Fruit fly (Drosophila melanogaster) Kc167 (cell line): ENCODE results near the gene CG10055.

ENCODE experiments used
- Myc ChIP-seq: fragments of >200 bp; optimal IDR thresholded peaks from 2 replicates; lab custom pipeline; 2017; ENCODE audit warnings: missing external identifiers
- Sin3A ChIP-seq: fragments of >200 bp; optimal IDR thresholded peaks from 2 replicates; lab custom pipeline; 2018; ENCODE audit warnings: missing external identifiers
- h ChIP-seq: fragments of >200 bp; optimal IDR thresholded peaks from 3 replicates; lab custom pipeline; 2018; ENCODE audit warnings: missing external identifiers
- insv ChIP-seq: fragments of >200 bp; optimal IDR thresholded peaks from 3 replicates; lab custom pipeline; 2018; ENCODE audit warnings: missing external identifiers
- psq ChIP-seq: fragments of >200 bp; optimal IDR thresholded peaks from 2 replicates; lab custom pipeline; 2017; ENCODE audit warnings: missing external identifiers
- ttk ChIP-seq: sonication (Bioruptor generic); optimal IDR thresholded peaks from 2 replicates; lab custom pipeline; 2017; ENCODE audit warnings: missing external identifiers

Gene CG10055

DNA sequence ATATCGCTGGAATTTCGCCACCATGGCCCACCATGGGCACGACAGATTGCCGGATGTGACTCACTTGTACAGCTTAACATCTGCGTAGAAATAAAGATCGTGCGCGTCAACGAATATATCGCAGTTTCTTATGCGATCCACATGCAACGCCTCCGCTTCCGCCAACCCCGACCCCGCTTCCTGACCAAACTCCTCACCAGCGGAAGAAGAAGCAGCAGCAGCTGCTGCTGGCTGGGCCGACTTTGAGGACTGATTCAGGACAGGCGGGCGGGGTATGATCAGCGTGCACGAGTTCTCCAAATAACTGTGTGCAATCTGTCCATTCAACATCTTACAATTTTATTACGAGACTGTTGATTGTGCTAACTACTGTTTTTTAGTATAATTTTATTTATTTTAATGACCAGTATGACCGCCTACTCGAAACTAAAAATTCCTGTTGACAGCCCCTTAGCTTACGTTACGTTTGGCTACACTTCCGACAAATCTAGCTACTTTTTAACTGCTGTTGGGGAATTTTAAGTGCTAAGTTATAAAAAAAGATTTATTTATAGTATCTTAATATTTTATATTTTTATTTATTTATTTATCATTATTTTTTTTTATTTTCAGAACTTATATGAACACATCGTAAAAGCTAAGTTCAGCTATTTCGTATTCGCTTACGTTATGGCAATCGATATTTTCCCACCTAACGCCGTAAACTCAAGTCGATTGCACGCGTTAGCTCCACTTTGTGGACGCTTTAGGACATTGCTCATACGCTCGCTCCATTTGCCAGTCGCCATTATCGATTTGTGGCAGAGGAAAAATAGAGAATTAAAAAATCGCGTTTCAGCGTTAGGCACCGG is at the start of gene CG10055, which contains the start of gene lap:
CG10055 (minus strand) TSS at position 432 of the 851 bp plus-strand sequence.
lap (plus strand) TSS at position 753 of the 851 bp plus-strand sequence.
- TF ChIP-seq ttk (lab: Kevin White, UChicago) (no peak), Myc (no peak), psq (no peak), Sin3A (lab: Kevin White, UChicago) (no peak), h (lab: Kevin White, UChicago) (no peak), insv (no peak)

DNA sequence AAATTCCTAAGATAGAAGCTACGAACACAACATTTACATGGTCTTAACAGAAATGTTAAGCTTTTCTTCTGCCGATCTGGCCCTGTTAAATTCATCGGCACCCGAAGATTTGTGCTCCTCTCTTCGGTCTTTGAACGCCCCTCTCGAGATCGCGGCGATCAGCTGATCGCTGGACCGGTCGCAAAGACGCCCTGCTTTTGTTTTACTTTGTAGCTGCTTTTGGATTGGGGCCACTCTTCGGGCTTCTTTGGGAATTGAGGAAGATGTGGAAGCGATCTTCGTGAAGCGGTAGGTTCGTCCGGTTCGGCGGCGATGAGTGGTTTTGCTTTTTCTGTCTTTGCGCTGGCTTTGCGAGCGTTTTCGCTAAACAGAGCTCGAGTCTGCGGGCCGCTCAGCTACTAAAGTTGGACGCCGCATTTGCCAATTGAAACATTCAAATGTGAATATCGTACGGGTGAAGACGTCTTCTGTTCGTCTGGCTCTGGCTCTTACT is 37.5 kb upstream of the CG10055 start, which contains the start of gene thw:
thw (plus strand) TSS at position 443 of the 493 bp plus-strand sequence.
- TF ChIP-seq Sin3A (lab: Kevin White, UChicago), result no peak
- TF ChIP-seq ttk (lab: Kevin White, UChicago), result no peak
- TF ChIP-seq h (lab: Kevin White, UChicago), result no peak
- no peak for TF ChIP-seq Myc
- no peak for TF ChIP-seq insv
- TF ChIP-seq psq, result no peak

- TF ChIP-seq Myc, result no peak
- no peak for TF ChIP-seq h (lab: Kevin White, UChicago)
- TF ChIP-seq ttk (lab: Kevin White, UChicago), result no peak
- no peak for TF ChIP-seq insv
- TF ChIP-seq Sin3A (lab: Kevin White, UChicago), result no peak
- no peak for TF ChIP-seq psq
Observed at dm6 chr3R:7219605-7220004, 33.1 kb upstream of the CG10055 start, which contains the start of gene CG14605. Gene CG14605 (minus strand): TSS chr3R:7219705.

dm6 chr3R:7216924-7217529 is 30.6 kb upstream of the CG10055 start, which contains the start of gene CG14606:
Gene CG14606 (minus strand): TSS chr3R:7217083.
- TF ChIP-seq Myc, result no peak
- TF ChIP-seq insv, result no peak
- TF ChIP-seq ttk (lab: Kevin White, UChicago), result no peak
- no peak for TF ChIP-seq psq
- no peak for TF ChIP-seq h (lab: Kevin White, UChicago)
- TF ChIP-seq Sin3A (lab: Kevin White, UChicago), result no peak

DNA sequence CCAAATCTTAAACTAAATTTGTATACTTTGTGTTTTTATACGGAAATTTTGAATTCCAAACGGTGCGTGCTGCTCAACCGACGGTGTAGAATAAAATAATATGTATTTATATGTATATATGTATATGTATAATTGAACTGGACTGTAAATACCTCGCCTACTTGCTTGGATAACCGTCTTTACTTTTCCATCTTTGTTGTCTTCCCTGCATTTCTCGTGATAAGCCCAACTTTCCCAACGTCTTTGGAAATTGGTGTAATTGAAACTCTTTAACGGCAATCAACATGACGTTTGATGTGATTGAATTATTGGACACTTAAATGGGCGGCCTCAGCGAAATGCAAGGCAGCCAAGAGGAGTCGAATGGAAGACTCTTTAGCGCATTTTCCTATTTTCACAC is 21.9 kb upstream of the CG10055 start, which contains the start of gene CG1288:
CG1288 (minus strand) TSS at position 101 of the 400 bp plus-strand sequence.
- TF ChIP-seq ttk (lab: Kevin White, UChicago), result no peak
- no peak for TF ChIP-seq psq
- no peak for TF ChIP-seq Myc
- TF ChIP-seq h (lab: Kevin White, UChicago), result no peak
- TF ChIP-seq insv, result no peak
- TF ChIP-seq Sin3A (lab: Kevin White, UChicago), result no peak

- TF ChIP-seq Sin3A (lab: Kevin White, UChicago) (no peak), Myc (no peak), ttk (lab: Kevin White, UChicago) (no peak), psq (no peak), h (lab: Kevin White, UChicago) (no peak), insv (no peak)
Observed at dm6 chr3R:7200670-7201069, 14.2 kb upstream of the CG10055 start, which contains the start of gene CG14609. Gene CG14609 (plus strand): TSS chr3R:7200970.

- TF ChIP-seq ttk (lab: Kevin White, UChicago), result no peak
- no peak for TF ChIP-seq psq
- no peak for TF ChIP-seq Myc
- no peak for TF ChIP-seq h (lab: Kevin White, UChicago)
- no peak for TF ChIP-seq insv
Observed at dm6 chr3R:7199849-7200248, 13.4 kb upstream of the CG10055 start.

dm6 chr3R:7188697-7189096 is 2.2 kb upstream of the CG10055 start:
- no peak for TF ChIP-seq ttk (lab: Kevin White, UChicago)
- no peak for TF ChIP-seq Sin3A (lab: Kevin White, UChicago)
- TF ChIP-seq Myc, result no peak
- TF ChIP-seq h (lab: Kevin White, UChicago), result no peak
- TF ChIP-seq insv, result no peak
- no peak for TF ChIP-seq psq

DNA sequence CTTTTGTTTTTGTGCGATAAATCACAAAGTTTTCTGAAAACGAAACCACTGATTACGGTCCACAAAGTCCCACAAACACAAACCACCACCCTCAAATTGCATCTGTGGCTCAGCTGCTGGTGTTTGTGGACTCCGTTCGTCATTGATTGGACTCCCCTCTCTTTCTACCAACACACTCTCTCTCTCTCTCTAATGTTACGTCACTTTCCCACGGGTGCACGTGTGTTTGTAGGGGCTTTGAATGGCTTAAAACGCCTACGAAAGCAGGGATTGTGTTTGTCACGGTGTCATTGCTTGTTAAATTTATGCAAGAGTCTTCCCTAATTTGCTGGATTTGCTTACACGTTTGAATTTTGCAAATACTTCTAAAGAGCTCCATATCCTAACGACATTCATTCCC is 1.5 kb upstream of the CG10055 start:
- no peak for TF ChIP-seq h (lab: Kevin White, UChicago)

DNA sequence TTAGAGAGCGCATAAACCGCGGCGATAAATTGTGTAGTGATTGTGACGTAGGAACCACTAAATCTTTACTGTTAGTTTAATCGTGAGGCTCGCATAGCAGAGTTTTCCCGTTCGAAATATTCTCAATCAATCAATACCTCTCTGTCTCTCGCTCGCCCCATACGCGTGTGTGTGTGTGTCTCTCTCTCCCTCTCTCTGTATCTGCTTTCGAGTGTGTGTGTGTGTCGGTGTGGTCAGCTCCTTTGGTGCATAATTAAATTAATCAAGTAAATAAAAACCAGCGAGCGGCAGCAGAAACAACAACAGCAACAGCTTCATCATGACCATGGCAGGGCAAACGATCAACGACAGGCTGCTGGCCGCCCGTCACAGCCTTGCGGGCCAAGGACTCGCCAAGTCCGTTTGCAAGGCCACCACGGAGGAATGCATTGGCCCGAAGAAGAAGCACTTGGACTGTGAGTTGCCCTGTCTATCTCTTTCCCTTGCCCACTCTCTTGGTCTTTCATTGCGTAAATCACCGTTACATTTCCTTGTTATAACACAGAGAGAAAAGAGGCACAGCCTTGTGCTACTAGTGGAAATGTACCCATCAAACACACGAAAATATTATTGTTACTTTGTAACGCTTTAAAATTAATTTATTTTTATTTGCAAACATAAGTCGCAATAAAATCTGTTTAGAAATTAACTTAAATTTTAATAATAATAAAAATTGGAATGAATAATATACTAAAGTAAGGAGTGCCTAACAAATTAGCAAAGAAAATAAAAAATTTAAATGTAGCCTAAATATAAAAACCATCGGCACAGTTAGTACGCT is 830 bp upstream of the CG10055 start:
- no peak for TF ChIP-seq Myc
- no peak for TF ChIP-seq h (lab: Kevin White, UChicago)
- no peak for TF ChIP-seq insv
- TF ChIP-seq Sin3A (lab: Kevin White, UChicago), result no peak
- TF ChIP-seq psq, result no peak
- TF ChIP-seq ttk (lab: Kevin White, UChicago), result no peak

DNA sequence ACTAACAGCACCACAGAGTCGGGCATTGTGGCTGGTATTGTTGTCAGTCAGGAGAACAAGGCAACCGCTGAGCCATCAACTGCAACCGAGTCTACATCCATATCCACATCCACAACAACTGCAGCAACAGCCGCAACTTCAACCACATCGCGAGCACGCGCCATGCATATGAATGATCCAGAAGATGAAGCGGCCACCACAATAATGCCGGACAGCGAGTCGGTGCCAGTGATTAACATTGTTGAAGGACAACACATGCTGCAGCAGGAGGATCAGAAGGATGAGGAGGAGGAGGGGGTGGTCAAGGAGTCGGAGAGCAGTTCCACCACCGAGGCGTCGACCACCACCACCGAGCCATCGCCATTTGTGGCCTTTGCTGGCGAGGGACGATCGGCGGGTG is 11.7 kb downstream of the CG10055 start:
- no peak for TF ChIP-seq ttk (lab: Kevin White, UChicago)
- TF ChIP-seq insv, result no peak
- TF ChIP-seq psq, result no peak
- TF ChIP-seq Myc, result no peak
- TF ChIP-seq h (lab: Kevin White, UChicago), result no peak
- no peak for TF ChIP-seq Sin3A (lab: Kevin White, UChicago)

DNA sequence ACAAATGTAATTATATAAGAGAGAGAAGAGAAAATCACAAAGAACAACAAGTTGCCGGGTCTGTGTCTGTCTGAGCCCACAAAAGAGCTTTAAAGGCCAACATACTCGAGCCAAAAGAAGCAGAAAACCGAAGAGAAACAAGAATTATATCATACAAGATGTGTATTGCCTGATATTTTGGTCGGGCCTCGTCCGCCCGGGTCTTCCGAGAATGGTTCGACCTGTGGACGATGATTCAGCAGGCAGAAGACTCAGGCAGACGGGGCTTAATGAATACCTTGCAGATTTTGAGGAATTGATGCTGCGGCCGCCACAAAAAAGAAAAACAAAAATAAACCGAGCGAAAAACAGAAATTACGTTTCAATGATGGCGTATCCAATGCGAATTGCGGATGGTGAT is 13.5 kb downstream of the CG10055 start:
- no peak for TF ChIP-seq h (lab: Kevin White, UChicago)
- no peak for TF ChIP-seq psq
- TF ChIP-seq ttk (lab: Kevin White, UChicago), result no peak
- TF ChIP-seq Sin3A (lab: Kevin White, UChicago), result no peak
- TF ChIP-seq insv, result no peak
- TF ChIP-seq Myc, result no peak
